Worm (Caenorhabditis elegans) whole organism, midembryonic: ENCODE data around the gene ida-1.

Experiments
- ztf-23 ChIP-seq: fragments of 200-800 bp; sonication (Bioruptor generic); IDR thresholded peaks from 2 replicates; pipeline ENCODE4 v1.3.6; 2022; ENCODE audit warnings: missing genetic modification reagents, missing genetic modification characterization, missing compliant biosample characterization
- ztf-29 ChIP-seq: fragments of 200-800 bp; sonication (Bioruptor generic); IDR thresholded peaks from 2 replicates; pipeline ENCODE4 v1.3.6; 2022; ENCODE audit warnings: missing genetic modification reagents, missing genetic modification characterization, missing compliant biosample characterization

- TF ChIP-seq ztf-23 (no peak), ztf-29 (GFP tag; lab: Robert Waterston, UW) (no peak)
Observed at ce11 chrIII:5810012-5810411, 54.7 kb downstream of the ida-1 start.
